Fruit fly (Drosophila melanogaster) whole organism, embryonic: Measurements from ENCODE around the gene CG1943.

ENCODE experiments used
- Atf-2 ChIP-seq: fragments of 200-800 bp; sonication (Bioruptor generic); optimal IDR thresholded peaks from 2 replicates; lab custom pipeline; 2016; ENCODE audit warnings: missing biosample characterization, missing genetic modification characterization
- B-H2 ChIP-seq: fragments of 200-800 bp; sonication (Bioruptor generic); optimal IDR thresholded peaks from 2 replicates; lab custom pipeline; 2018; ENCODE audit warnings: missing biosample characterization, mild to moderate bottlenecking, missing genetic modification characterization
- CG11456 ChIP-seq: fragments of 200-800 bp; sonication (Bioruptor generic); IDR thresholded peaks from 3 replicates; pipeline ENCODE4 v1.3.6; 2022; ENCODE audit warnings: missing biosample characterization, missing genetic modification characterization
- CG1233 ChIP-seq: fragments of 200-800 bp; sonication (Bioruptor generic); optimal IDR thresholded peaks from 4 replicates; lab custom pipeline; 2018; ENCODE audit warnings: missing biosample characterization, mild to moderate bottlenecking, missing genetic modification characterization
- CG12659 ChIP-seq: fragments of 200-800 bp; sonication (Bioruptor generic); optimal IDR thresholded peaks from 3 replicates; lab custom pipeline; 2017; ENCODE audit warnings: mild to moderate bottlenecking, missing biosample characterization, missing genetic modification reagents, missing genetic modification characterization
- CG13296 ChIP-seq: fragments of 200-800 bp; sonication (Bioruptor generic); optimal IDR thresholded peaks from 3 replicates; lab custom pipeline; 2018; ENCODE audit warnings: missing biosample characterization, mild to moderate bottlenecking, missing genetic modification characterization
- CG14050 ChIP-seq: fragments of 200-800 bp; sonication (Bioruptor generic); IDR thresholded peaks from 3 replicates; pipeline ENCODE4 v1.3.6; 2022; ENCODE audit warnings: missing biosample characterization, missing genetic modification characterization
- CG14710 ChIP-seq: fragments of 200-800 bp; sonication (Bioruptor generic); optimal IDR thresholded peaks from 3 replicates; lab custom pipeline; 2019; ENCODE audit warnings: missing biosample characterization, mild to moderate bottlenecking, missing genetic modification characterization, moderate library complexity
- CG15011 ChIP-seq: fragments of 200-800 bp; sonication (Bioruptor generic); optimal IDR thresholded peaks from 3 replicates; lab custom pipeline; 2018; ENCODE audit warnings: missing biosample characterization, mild to moderate bottlenecking, missing genetic modification characterization
- CG16815 ChIP-seq: fragments of 200-800 bp; sonication (Bioruptor generic); optimal IDR thresholded peaks from 3 replicates; lab custom pipeline; 2017; ENCODE audit warnings: missing biosample characterization, mild to moderate bottlenecking, missing genetic modification characterization
- CG17568 ChIP-seq: fragments of 200-800 bp; sonication (Bioruptor generic); optimal IDR thresholded peaks from 2 replicates; lab custom pipeline; 2018; ENCODE audit warnings: missing biosample characterization, mild to moderate bottlenecking, missing genetic modification characterization, moderate library complexity
- CG17612 ChIP-seq: fragments of 200-800 bp; sonication (Bioruptor generic); IDR thresholded peaks from 2 replicates; pipeline ENCODE4 v1.3.6; 2022; ENCODE audit warnings: missing biosample characterization, missing genetic modification characterization
- CG17802 ChIP-seq: fragments of 200-800 bp; sonication (Bioruptor generic); optimal IDR thresholded peaks from 2 replicates; lab custom pipeline; 2018; ENCODE audit warnings: missing biosample characterization, mild to moderate bottlenecking, missing genetic modification characterization, moderate library complexity
- CG1792 ChIP-seq: fragments of 200-800 bp; sonication (Bioruptor generic); optimal IDR thresholded peaks from 2 replicates; lab custom pipeline; 2016; ENCODE audit warnings: missing biosample characterization, missing genetic modification characterization
- CG32772 ChIP-seq: fragments of 200-800 bp; sonication (Bioruptor generic); IDR thresholded peaks from 2 replicates; pipeline ENCODE4 v1.3.6; 2022; ENCODE audit warnings: missing biosample characterization, missing genetic modification characterization
- CG34376 ChIP-seq: fragments of 200-800 bp; sonication (Bioruptor generic); optimal IDR thresholded peaks from 2 replicates; lab custom pipeline; 2018; ENCODE audit warnings: missing biosample characterization, mild to moderate bottlenecking, missing genetic modification characterization
- CG42726 ChIP-seq: fragments of 200-800 bp; sonication (Bioruptor generic); IDR thresholded peaks from 2 replicates; pipeline ENCODE4 v1.3.6; 2022; ENCODE audit warnings: missing biosample characterization, missing genetic modification characterization; ENCODE audit not compliant: partially characterized antibody
- CG4730 ChIP-seq: fragments of 200-800 bp; sonication (Bioruptor generic); IDR thresholded peaks from 2 replicates; pipeline ENCODE4 v1.3.6; 2022; ENCODE audit warnings: missing biosample characterization, missing genetic modification characterization
- CG6689 ChIP-seq: fragments of 200-800 bp; sonication (Bioruptor generic); IDR thresholded peaks from 2 replicates; pipeline ENCODE4 v1.3.6; 2022; ENCODE audit warnings: missing biosample characterization, missing genetic modification characterization
- CG7372 ChIP-seq: fragments of 200-800 bp; sonication (Bioruptor generic); IDR thresholded peaks from 2 replicates; pipeline ENCODE4 v1.3.6; 2022; ENCODE audit warnings: missing biosample characterization, missing genetic modification characterization
- CG7987 ChIP-seq: fragments of 200-800 bp; sonication (Bioruptor generic); optimal IDR thresholded peaks from 2 replicates; lab custom pipeline; 2018; ENCODE audit warnings: missing biosample characterization, mild to moderate bottlenecking, missing genetic modification characterization, moderate library complexity
- Dad ChIP-seq: fragments of 200-800 bp; sonication (Bioruptor generic); optimal IDR thresholded peaks from 3 replicates; lab custom pipeline; 2016; ENCODE audit warnings: missing biosample characterization, missing genetic modification characterization
- Dll ChIP-seq: fragments of 200-800 bp; sonication (Bioruptor generic); IDR thresholded peaks from 4 replicates; pipeline ENCODE4 v1.3.6; 2022; ENCODE audit warnings: missing biosample characterization, missing genetic modification characterization; ENCODE audit not compliant: partially characterized antibody
- E2f1 ChIP-seq: fragments of 200-800 bp; sonication (Bioruptor generic); IDR thresholded peaks from 2 replicates; pipeline ENCODE4 v1.3.6; 2022; ENCODE audit warnings: missing biosample characterization, missing genetic modification characterization
- Fer1 ChIP-seq: fragments of 200-800 bp; sonication (Bioruptor generic); optimal IDR thresholded peaks from 2 replicates; lab custom pipeline; 2017; ENCODE audit warnings: missing biosample characterization, mild to moderate bottlenecking, missing genetic modification characterization
- Hr51 ChIP-seq, 2 experiments: fragments of 200-800 bp; sonication (Bioruptor generic); optimal IDR thresholded peaks; 2 replicates in 1 of 2; 3 replicates in 1 of 2; lab custom pipeline; 2016 to 2018; ENCODE audit warnings: missing biosample characterization in 2 of 2, missing genetic modification characterization in 2 of 2, mild to moderate bottlenecking in 1 of 2, moderate library complexity in 1 of 2
- Med ChIP-seq: fragments of 200-800 bp; sonication (Bioruptor generic); peaks from one replicate; lab custom pipeline; 2016; ENCODE audit warnings: missing biosample characterization, missing genetic modification characterization, mild to moderate bottlenecking, inconsistent platforms, moderate library complexity
- Myb ChIP-seq: fragments of 200-800 bp; sonication (Bioruptor generic); optimal IDR thresholded peaks from 2 replicates; lab custom pipeline; 2016; ENCODE audit warnings: missing biosample characterization, missing genetic modification characterization
- Side ChIP-seq: fragments of 200-800 bp; sonication (Bioruptor generic); optimal IDR thresholded peaks from 2 replicates; lab custom pipeline; 2016; ENCODE audit warnings: missing biosample characterization, missing genetic modification characterization
- Tbp ChIP-seq: fragments of >200 bp; optimal IDR thresholded peaks from 2 replicates; lab custom pipeline; 2018; ENCODE audit warnings: missing biosample characterization, missing genetic modification characterization
- Vsx1 ChIP-seq: fragments of 200-800 bp; sonication (Bioruptor generic); optimal IDR thresholded peaks from 2 replicates; lab custom pipeline; 2017; ENCODE audit warnings: missing biosample characterization, mild to moderate bottlenecking, missing genetic modification characterization, missing genetic modification reagents
- YL-1 ChIP-seq: fragments of 200-800 bp; sonication (Bioruptor generic); optimal IDR thresholded peaks from 3 replicates; lab custom pipeline; 2017; ENCODE audit warnings: missing biosample characterization, mild to moderate bottlenecking, missing genetic modification characterization
- ato ChIP-seq: fragments of 200-800 bp; sonication (Bioruptor generic); IDR thresholded peaks from 2 replicates; pipeline ENCODE4 v1.3.6; 2022; ENCODE audit warnings: missing biosample characterization, missing genetic modification characterization; ENCODE audit not compliant: partially characterized antibody
- az2 ChIP-seq: fragments of 200-800 bp; sonication (Bioruptor generic); optimal IDR thresholded peaks from 3 replicates; lab custom pipeline; 2016; ENCODE audit warnings: missing biosample characterization, missing genetic modification characterization
- bigmax ChIP-seq: fragments of 200-800 bp; sonication (Bioruptor generic); optimal IDR thresholded peaks from 2 replicates; lab custom pipeline; 2018; ENCODE audit warnings: missing biosample characterization, mild to moderate bottlenecking, missing genetic modification characterization
- bsh ChIP-seq, 2 experiments: fragments of 200-800 bp; sonication (Bioruptor generic); optimal IDR thresholded peaks; 2 replicates each; lab custom pipeline; 2017 to 2018; ENCODE audit warnings: mild to moderate bottlenecking in 2 of 2, missing biosample characterization in 2 of 2, missing genetic modification characterization in 2 of 2, moderate library complexity in 1 of 2
- chinmo ChIP-seq: fragments of 200-800 bp; sonication (Bioruptor generic); IDR thresholded peaks from 4 replicates; pipeline ENCODE4 v1.3.6; 2022; ENCODE audit warnings: missing biosample characterization, missing genetic modification characterization; ENCODE audit not compliant: partially characterized antibody
- da ChIP-seq: fragments of 200-800 bp; sonication (Bioruptor generic); optimal IDR thresholded peaks from 2 replicates; lab custom pipeline; 2016; ENCODE audit warnings: missing biosample characterization, missing genetic modification characterization
- dm ChIP-seq: fragments of 200-800 bp; sonication (Bioruptor generic); optimal IDR thresholded peaks from 3 replicates; lab custom pipeline; 2016; ENCODE audit warnings: missing biosample characterization, missing genetic modification characterization
- dmrt99B ChIP-seq: fragments of 200-800 bp; sonication (Bioruptor generic); optimal IDR thresholded peaks from 2 replicates; lab custom pipeline; 2018; ENCODE audit warnings: missing biosample characterization, mild to moderate bottlenecking, missing genetic modification characterization, moderate library complexity
- gem ChIP-seq: fragments of 200-800 bp; sonication (Bioruptor generic); optimal IDR thresholded peaks from 2 replicates; lab custom pipeline; 2019; ENCODE audit warnings: missing biosample characterization, mild to moderate bottlenecking, missing genetic modification characterization, moderate library complexity
- gfzf ChIP-seq: fragments of 200-800 bp; sonication (Bioruptor generic); optimal IDR thresholded peaks from 2 replicates; lab custom pipeline; 2016; ENCODE audit warnings: missing biosample characterization, mild to moderate bottlenecking, missing genetic modification characterization, moderate library complexity
- h ChIP-seq: fragments of >200 bp; optimal IDR thresholded peaks from 2 replicates; lab custom pipeline; 2017
- ham ChIP-seq: fragments of 200-800 bp; sonication (Bioruptor generic); IDR thresholded peaks from 2 replicates; pipeline ENCODE4 v1.3.6; 2022; ENCODE audit warnings: missing biosample characterization, missing genetic modification characterization
- jigr1 ChIP-seq: fragments of 200-800 bp; sonication (Bioruptor generic); IDR thresholded peaks from 3 replicates; pipeline ENCODE4 v1.3.6; 2022; ENCODE audit warnings: missing biosample characterization, missing genetic modification characterization
- ken ChIP-seq: fragments of 200-800 bp; sonication (Bioruptor generic); IDR thresholded peaks from 3 replicates; pipeline ENCODE4 v1.3.6; 2022; ENCODE audit warnings: missing biosample characterization, missing genetic modification characterization
- kni ChIP-seq: fragments of 200-800 bp; sonication (Bioruptor generic); optimal IDR thresholded peaks from 3 replicates; lab custom pipeline; 2017; ENCODE audit warnings: mild to moderate bottlenecking, missing biosample characterization, missing genetic modification reagents, missing genetic modification characterization
- lab ChIP-seq: fragments of 200-800 bp; sonication (Bioruptor generic); optimal IDR thresholded peaks from 3 replicates; lab custom pipeline; 2017; ENCODE audit warnings: missing biosample characterization, missing genetic modification characterization, mild to moderate bottlenecking, moderate library complexity, missing genetic modification reagents
- sens-2 ChIP-seq: fragments of 200-800 bp; sonication (Bioruptor generic); IDR thresholded peaks from 2 replicates; pipeline ENCODE4 v1.3.6; 2022; ENCODE audit warnings: missing biosample characterization, missing genetic modification characterization
- unc-4 ChIP-seq: fragments of 200-800 bp; sonication (Bioruptor generic); IDR thresholded peaks from 2 replicates; pipeline ENCODE4 v1.3.6; 2022; ENCODE audit warnings: missing biosample characterization, missing genetic modification characterization; ENCODE audit not compliant: partially characterized antibody
- wdn ChIP-seq: fragments of 200-800 bp; sonication (Bioruptor generic); IDR thresholded peaks from 2 replicates; pipeline ENCODE4 v1.3.6; 2022; ENCODE audit warnings: missing biosample characterization, missing genetic modification characterization
- yki ChIP-seq: fragments of >200 bp; optimal IDR thresholded peaks from 3 replicates; lab custom pipeline; 2018

The CG1943 gene

dm6 chr3R:7093592-7093991 lies 18.9 kb downstream of the CG1943 start (continued):
- TF ChIP-seq E2f1 (GFP tag; lab: Robert Waterston, UW) (no peak), CG1233 (no peak), jigr1 (GFP tag; lab: Robert Waterston, UW) (no peak), ato (GFP tag; lab: Robert Waterston, UW) (no peak), unc-4 (0 out of 2 replicates have a peak, but pooled peaks have one; percentile 14), Tbp (GFP tag; lab: Kevin White, UChicago) (no peak), CG7987 (GFP tag; lab: Kevin White, UChicago) (no peak), CG11456 (no peak), sens-2 (no peak), B-H2 (GFP tag; lab: Kevin White, UChicago) (no peak), Vsx1 (GFP tag; lab: Kevin White, UChicago) (no peak), CG15011 (GFP tag; lab: Kevin White, UChicago) (no peak), bigmax (no peak), h (no peak), CG1792 (GFP tag; lab: Kevin White, UChicago) (no peak), CG6689 (no peak), CG12659 (no peak), CG34376 (GFP tag; lab: Kevin White, UChicago) (no peak), Hr51 (GFP tag; optimal IDR thresholded peaks at IDR 0.05; lab: Kevin White, UChicago) (no peak), kni (no peak), Med (GFP tag; lab: Kevin White, UChicago) (peak; percentile 66), Dll (GFP tag; lab: Robert Waterston, UW) (peak; percentile 34; the same call in 2 of the 4 replicates), dm (GFP tag; lab: Kevin White, UChicago) (no peak), CG14050 (GFP tag; lab: Robert Waterston, UW) (no peak), dmrt99B (no peak), lab (no peak), CG16815 (GFP tag; lab: Kevin White, UChicago) (no peak), YL-1 (no peak), CG17802 (tag; lab: Kevin White, UChicago) (no peak), CG7372 (GFP tag; lab: Robert Waterston, UW) (no peak), CG17612 (no peak), CG42726 (GFP tag; lab: Robert Waterston, UW) (no peak), bsh (GFP tag; optimal IDR thresholded peaks at IDR 0.05; lab: Kevin White, UChicago) (peak in 1 of 2 experiments; percentile 17), ken (no peak), Myb (GFP tag; lab: Kevin White, UChicago) (no peak), CG13296 (GFP tag; lab: Kevin White, UChicago) (no peak), Dad (no peak), gem (tag; lab: Kevin White, UChicago) (no peak), az2 (GFP tag; lab: Kevin White, UChicago) (peak; percentile 19), wdn (GFP tag; lab: Robert Waterston, UW) (no peak), gfzf (GFP tag; lab: Kevin White, UChicago) (no peak), CG4730 (GFP tag; lab: Robert Waterston, UW) (no peak), CG32772 (GFP tag; lab: Robert Waterston, UW) (no peak), da (GFP tag; lab: Kevin White, UChicago) (no peak), ham (GFP tag; lab: Robert Waterston, UW) (no peak), Fer1 (peak; percentile 8), CG14710 (tag; lab: Kevin White, UChicago) (peak; percentile 30), CG17568 (GFP tag; lab: Kevin White, UChicago) (no peak), Side (GFP tag; lab: Kevin White, UChicago) (no peak), yki (lab: Kevin White, UChicago) (no peak), chinmo (GFP tag; lab: Robert Waterston, UW) (no peak), Atf-2 (no peak)
